Fruit fly (Drosophila melanogaster) Kc167 (cell line): ENCODE measurements around the gene wb.

Experiments used
- Myc ChIP-seq: fragments of >200 bp; optimal IDR thresholded peaks from 2 replicates; lab custom pipeline; 2017; ENCODE audit warnings: missing external identifiers
- Sin3A ChIP-seq: fragments of >200 bp; optimal IDR thresholded peaks from 2 replicates; lab custom pipeline; 2018; ENCODE audit warnings: missing external identifiers
- h ChIP-seq: fragments of >200 bp; optimal IDR thresholded peaks from 3 replicates; lab custom pipeline; 2018; ENCODE audit warnings: missing external identifiers
- insv ChIP-seq: fragments of >200 bp; optimal IDR thresholded peaks from 3 replicates; lab custom pipeline; 2018; ENCODE audit warnings: missing external identifiers
- psq ChIP-seq: fragments of >200 bp; optimal IDR thresholded peaks from 2 replicates; lab custom pipeline; 2017; ENCODE audit warnings: missing external identifiers
- ttk ChIP-seq: sonication (Bioruptor generic); optimal IDR thresholded peaks from 2 replicates; lab custom pipeline; 2017; ENCODE audit warnings: missing external identifiers

- TF ChIP-seq psq (lab: Kevin White, UChicago): no peak
- no peak for TF ChIP-seq Sin3A (lab: Kevin White, UChicago)
- no peak for TF ChIP-seq Myc (lab: Kevin White, UChicago)
- TF ChIP-seq ttk (lab: Kevin White, UChicago): no peak
- no peak for TF ChIP-seq insv (lab: Kevin White, UChicago)
- no peak for TF ChIP-seq h
These were observed 17.3 kb upstream of the wb start for dm6 chr2L:14245517-14245916.
